Worm (Caenorhabditis elegans): ENCODE results near the gene tbx-9.

DNA sequence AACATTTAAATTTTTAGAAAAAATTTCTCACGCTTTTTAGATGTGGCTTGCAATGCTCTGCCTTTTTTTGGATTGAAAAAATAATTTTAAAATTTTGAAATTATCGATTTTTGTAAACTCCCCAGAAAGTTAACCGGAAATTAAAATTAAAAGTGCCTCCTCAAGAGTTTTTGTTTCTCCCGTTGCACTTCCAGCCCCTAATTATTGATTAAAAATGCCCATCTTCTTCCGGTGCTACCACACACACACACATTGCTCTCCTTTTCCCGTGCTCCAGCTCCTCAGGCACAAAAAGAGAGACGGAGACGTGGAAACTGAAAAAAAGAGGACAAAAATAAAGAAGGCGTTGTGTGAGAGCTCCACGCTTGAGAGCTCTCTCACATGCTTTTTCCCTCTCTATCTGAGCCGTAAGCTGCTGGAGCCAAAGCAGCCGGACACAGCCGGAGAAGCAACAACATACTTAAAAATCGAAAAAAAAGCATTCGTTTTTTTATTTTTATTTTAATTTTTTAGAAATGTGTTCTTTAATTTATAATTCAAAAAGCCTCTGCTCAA lies 25.8 kb upstream of the tbx-9 start:
- TF ChIP-seq ztf-29 (GFP tag; IDR thresholded peaks at IDR 0.05) (no peak), cog-1 (tag; optimal IDR thresholded peaks at IDR 0.05) (no peak), T22C8.4 (GFP tag; IDR thresholded peaks at IDR 0.05) (peak; percentile 32; the same call in 1 of the 2 replicates), ztf-23 (GFP tag; IDR thresholded peaks at IDR 0.05) (no peak), med-1 (GFP tag; optimal IDR thresholded peaks at IDR 0.05; ENCODE audit: insufficient read depth) (no peak)

All from whole organism, midembryonic.